Fruit fly (Drosophila melanogaster) whole organism, pupa: ENCODE measurements around the gene Coq6.

ENCODE experiments used
- CG10348 ChIP-seq: fragments of 200-800 bp; sonication (Bioruptor generic); IDR thresholded peaks from 2 replicates; pipeline ENCODE4 v1.3.6; 2022; ENCODE audit warnings: missing biosample characterization, missing genetic modification characterization
- CG12605 ChIP-seq: fragments of 200-800 bp; sonication (Bioruptor generic); IDR thresholded peaks from 2 replicates; pipeline ENCODE4 v1.3.6; 2022; ENCODE audit warnings: missing biosample characterization, missing genetic modification characterization
- CG13204 ChIP-seq: fragments of 200-800 bp; sonication (Bioruptor generic); optimal IDR thresholded peaks from 2 replicates; lab custom pipeline; 2018; ENCODE audit warnings: missing biosample characterization, mild to moderate bottlenecking, missing genetic modification characterization, moderate library complexity
- CG14655 ChIP-seq: fragments of 200-800 bp; sonication (Bioruptor generic); optimal IDR thresholded peaks from 3 replicates; lab custom pipeline; 2017; ENCODE audit warnings: mild to moderate bottlenecking, missing biosample characterization, missing genetic modification reagents, missing genetic modification characterization
- CG15710 ChIP-seq: fragments of 200-800 bp; sonication (Bioruptor generic); optimal IDR thresholded peaks from 2 replicates; lab custom pipeline; 2018; ENCODE audit warnings: missing biosample characterization, mild to moderate bottlenecking, missing genetic modification characterization, moderate library complexity
- CG17806 ChIP-seq: fragments of 200-800 bp; sonication (Bioruptor generic); optimal IDR thresholded peaks from 2 replicates; lab custom pipeline; 2018; ENCODE audit warnings: missing biosample characterization, mild to moderate bottlenecking, missing genetic modification characterization, moderate library complexity
- CG32121 ChIP-seq: fragments of 200-800 bp; sonication (Bioruptor generic); IDR thresholded peaks from 2 replicates; pipeline ENCODE4 v1.3.6; 2022; ENCODE audit warnings: missing biosample characterization, missing genetic modification characterization
- CG34367 ChIP-seq: fragments of 200-800 bp; sonication (Bioruptor generic); optimal IDR thresholded peaks from 2 replicates; lab custom pipeline; 2018; ENCODE audit warnings: missing biosample characterization, mild to moderate bottlenecking, missing genetic modification characterization
- CG4496 ChIP-seq: fragments of 200-800 bp; sonication (Bioruptor generic); IDR thresholded peaks from 3 replicates; pipeline ENCODE4 v1.3.6; 2022; ENCODE audit warnings: missing biosample characterization, missing genetic modification characterization
- CG8159 ChIP-seq: fragments of 200-800 bp; sonication (Bioruptor generic); optimal IDR thresholded peaks from 3 replicates; lab custom pipeline; 2018; ENCODE audit warnings: missing biosample characterization, mild to moderate bottlenecking, missing genetic modification characterization, moderate library complexity
- CG8301 ChIP-seq: fragments of 200-800 bp; sonication (Bioruptor generic); optimal IDR thresholded peaks from 2 replicates; lab custom pipeline; 2018; ENCODE audit warnings: missing biosample characterization, mild to moderate bottlenecking, missing genetic modification characterization
- CG9948 ChIP-seq: fragments of 200-800 bp; sonication (Bioruptor generic); optimal IDR thresholded peaks from 2 replicates; lab custom pipeline; 2018; ENCODE audit warnings: missing biosample characterization, mild to moderate bottlenecking, missing genetic modification characterization, moderate library complexity
- D1 ChIP-seq: fragments of 200-800 bp; sonication (Bioruptor generic); optimal IDR thresholded peaks from 2 replicates; lab custom pipeline; 2018; ENCODE audit warnings: missing biosample characterization, mild to moderate bottlenecking, missing genetic modification characterization, moderate library complexity
- EcR ChIP-seq: fragments of 200-800 bp; sonication (Bioruptor generic); optimal IDR thresholded peaks from 3 replicates; lab custom pipeline; 2019; ENCODE audit warnings: missing biosample characterization, missing genetic modification characterization, mild to moderate bottlenecking, moderate library complexity, missing genetic modification reagents
- Ets98B ChIP-seq: fragments of 200-800 bp; sonication (Bioruptor generic); IDR thresholded peaks from 2 replicates; pipeline ENCODE4 v1.3.6; 2022; ENCODE audit warnings: missing biosample characterization, missing genetic modification characterization
- Pif1A ChIP-seq: fragments of 200-800 bp; sonication (Bioruptor generic); optimal IDR thresholded peaks from 3 replicates; lab custom pipeline; 2016; ENCODE audit warnings: missing biosample characterization, missing genetic modification characterization
- Pif1B ChIP-seq: fragments of 200-800 bp; sonication (Bioruptor generic); optimal IDR thresholded peaks from 3 replicates; lab custom pipeline; 2016; ENCODE audit warnings: missing biosample characterization, missing genetic modification characterization
- Snoo ChIP-seq: fragments of 200-800 bp; sonication (Bioruptor generic); optimal IDR thresholded peaks from 3 replicates; lab custom pipeline; 2017; ENCODE audit warnings: missing biosample characterization, mild to moderate bottlenecking, missing genetic modification characterization, inconsistent platforms
- fd96Ca ChIP-seq: fragments of 200-800 bp; sonication (Bioruptor generic); IDR thresholded peaks from 3 replicates; pipeline ENCODE4 v1.3.6; 2022; ENCODE audit warnings: missing biosample characterization, missing genetic modification characterization
- gl ChIP-seq: fragments of 200-800 bp; sonication (Bioruptor generic); optimal IDR thresholded peaks from 2 replicates; lab custom pipeline; 2018; ENCODE audit warnings: missing biosample characterization, mild to moderate bottlenecking, missing genetic modification characterization
- rn ChIP-seq: fragments of 200-800 bp; sonication (Bioruptor generic); IDR thresholded peaks from 2 replicates; pipeline ENCODE4 v1.3.6; 2022; ENCODE audit warnings: missing biosample characterization, missing genetic modification characterization

Gene Coq6

DNA sequence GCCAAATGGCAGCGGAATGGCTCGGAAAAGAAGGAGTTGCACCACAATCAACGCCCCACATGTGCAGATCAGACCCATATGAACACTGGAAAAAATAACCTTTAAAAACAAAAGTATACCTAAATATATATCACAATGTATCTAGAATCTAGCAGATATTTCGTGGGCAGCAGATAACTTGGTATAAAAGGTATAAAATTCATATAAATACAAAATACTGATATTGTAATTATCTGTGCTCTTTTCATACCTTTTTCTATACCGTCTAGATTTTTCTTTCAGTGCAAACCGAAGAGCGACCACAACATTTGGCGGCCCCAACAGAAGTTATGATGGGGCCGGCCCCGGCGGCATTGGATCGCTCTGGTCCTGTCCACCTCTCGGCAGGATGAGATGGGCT lies 30.7 kb downstream of the Coq6 start:
- TF ChIP-seq CG13204 (GFP tag; lab: Kevin White, UChicago) (peak; percentile 44), rn (no peak), fd96Ca (GFP tag; lab: Robert Waterston, UW) (no peak), Pif1A (peak; percentile 57), CG14655 (GFP tag; lab: Kevin White, UChicago) (peak; percentile 60), CG4496 (GFP tag; lab: Robert Waterston, UW) (peak; percentile 25; the same call in 1 of the 3 replicates), CG34367 (peak; percentile 46), CG8301 (tag; lab: Kevin White, UChicago) (peak; percentile 56), Snoo (tag; lab: Kevin White, UChicago) (peak; percentile 71), CG9948 (tag; lab: Kevin White, UChicago) (peak; percentile 75), Pif1B (peak; percentile 29), CG15710 (peak; percentile 68), CG32121 (GFP tag; lab: Robert Waterston, UW) (no peak), gl (no peak), CG17806 (tag; lab: Kevin White, UChicago) (peak; percentile 69), CG8159 (tag; lab: Kevin White, UChicago) (peak; percentile 76)

DNA sequence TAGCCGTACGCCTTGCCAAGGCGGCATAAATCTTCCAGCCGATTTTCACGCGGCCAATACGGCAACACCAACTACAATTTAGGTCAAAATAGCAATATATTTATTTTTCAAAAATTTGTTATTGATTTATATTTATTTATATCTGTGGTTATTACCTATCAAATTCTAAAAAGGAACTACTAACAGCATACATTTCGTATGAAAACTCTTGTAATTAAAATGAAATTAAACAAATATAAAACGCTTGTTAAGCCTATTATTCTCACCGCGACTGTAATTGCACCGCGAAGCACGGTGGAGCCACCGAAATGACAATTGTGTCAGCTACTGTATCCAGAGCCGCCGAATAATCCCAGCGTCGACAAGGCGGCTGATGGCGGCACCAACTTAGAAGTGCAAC lies 32.6 kb downstream of the Coq6 start:
- no peak for TF ChIP-seq Ets98B (GFP tag; lab: Robert Waterston, UW)
- peak; percentile 4 for TF ChIP-seq CG8159 (tag; lab: Kevin White, UChicago)
- TF ChIP-seq CG8301 (tag; lab: Kevin White, UChicago), result peak; percentile 7

DNA sequence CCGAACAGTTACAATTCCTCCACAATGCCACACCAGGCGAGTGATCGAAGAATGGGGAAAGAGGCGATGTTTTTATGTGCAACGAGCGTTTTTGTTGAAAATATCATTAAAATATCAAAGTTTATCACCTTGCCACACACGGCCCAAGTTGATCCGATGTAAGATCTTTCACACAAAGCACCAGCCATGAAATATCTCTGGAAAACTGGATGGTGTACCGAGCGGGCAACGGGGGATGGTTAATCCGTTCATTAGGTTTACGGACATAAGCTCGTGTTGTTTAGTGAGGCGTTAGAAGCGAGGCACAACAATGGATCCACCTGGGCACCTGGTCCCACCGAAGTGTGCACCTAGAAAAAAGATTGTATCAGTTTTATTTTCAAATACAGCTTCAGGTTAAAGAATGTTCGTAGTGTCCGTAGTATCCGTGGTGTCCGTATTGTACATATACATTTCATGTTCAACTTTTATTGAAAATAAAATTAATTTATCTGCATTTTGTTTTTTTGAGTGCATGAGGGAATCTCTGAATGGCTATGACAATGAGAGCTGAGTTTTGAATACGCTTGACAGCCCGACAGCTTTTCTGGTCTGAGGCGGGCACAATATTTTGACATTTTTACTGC lies 35.4 kb downstream of the Coq6 start:
- TF ChIP-seq gl (no peak), CG8301 (tag; lab: Kevin White, UChicago) (peak; percentile 0)

DNA sequence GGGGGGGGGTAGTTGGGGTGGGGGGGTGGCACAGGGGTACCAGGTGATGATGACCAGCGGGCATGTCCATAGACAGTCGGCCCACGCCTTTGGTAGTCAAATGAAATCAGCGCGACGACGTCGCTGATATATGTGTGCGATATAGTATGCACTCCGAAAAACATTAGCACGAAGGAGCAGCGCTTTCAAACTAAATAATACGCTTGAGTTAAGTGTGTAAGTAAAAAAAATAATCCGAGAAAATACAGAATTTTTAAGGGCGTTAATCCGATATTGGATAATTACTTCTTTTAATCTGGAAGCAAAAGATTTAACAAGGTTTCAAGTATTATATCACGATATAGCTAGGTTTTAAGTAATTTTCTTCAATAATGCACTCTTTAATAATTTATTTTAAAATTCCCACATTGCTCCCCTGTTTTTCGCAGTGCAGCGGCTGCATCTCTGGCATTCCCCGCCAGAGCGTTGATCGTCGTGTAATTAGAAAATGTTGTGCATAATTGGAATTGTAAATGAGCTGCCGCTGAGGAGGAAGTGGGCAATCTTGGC lies 37.1 kb downstream of the Coq6 start:
- TF ChIP-seq fd96Ca (GFP tag; lab: Robert Waterston, UW), result no peak
- TF ChIP-seq D1 (tag; lab: Kevin White, UChicago), result no peak
- TF ChIP-seq EcR (GFP tag; lab: Kevin White, UChicago), result no peak
- no peak for TF ChIP-seq CG10348 (GFP tag; lab: Robert Waterston, UW)
- TF ChIP-seq CG8159 (tag; lab: Kevin White, UChicago), result peak; percentile 46
- TF ChIP-seq CG34367, result no peak
- TF ChIP-seq Pif1A, result no peak
- TF ChIP-seq CG32121 (GFP tag; lab: Robert Waterston, UW), result no peak
- TF ChIP-seq CG8301 (tag; lab: Kevin White, UChicago), result peak; percentile 60
- peak; percentile 32 for TF ChIP-seq CG17806 (tag; lab: Kevin White, UChicago)
- TF ChIP-seq CG13204 (GFP tag; lab: Kevin White, UChicago), result no peak
- no peak for TF ChIP-seq CG15710
- TF ChIP-seq CG12605 (GFP tag; lab: Robert Waterston, UW), result no peak
- TF ChIP-seq Ets98B (GFP tag; lab: Robert Waterston, UW), result peak; percentile 23; the same call in 1 of the 2 replicates
- peak; percentile 73 for TF ChIP-seq CG14655 (GFP tag; lab: Kevin White, UChicago)
- TF ChIP-seq Snoo (tag; lab: Kevin White, UChicago), result no peak
- no peak for TF ChIP-seq rn
- peak; percentile 39 for TF ChIP-seq CG9948 (tag; lab: Kevin White, UChicago)
- TF ChIP-seq CG4496 (GFP tag; lab: Robert Waterston, UW), result no peak; the same call in 2 of the 3 replicates
- TF ChIP-seq Pif1B, result peak; percentile 9
- TF ChIP-seq gl, result no peak

DNA sequence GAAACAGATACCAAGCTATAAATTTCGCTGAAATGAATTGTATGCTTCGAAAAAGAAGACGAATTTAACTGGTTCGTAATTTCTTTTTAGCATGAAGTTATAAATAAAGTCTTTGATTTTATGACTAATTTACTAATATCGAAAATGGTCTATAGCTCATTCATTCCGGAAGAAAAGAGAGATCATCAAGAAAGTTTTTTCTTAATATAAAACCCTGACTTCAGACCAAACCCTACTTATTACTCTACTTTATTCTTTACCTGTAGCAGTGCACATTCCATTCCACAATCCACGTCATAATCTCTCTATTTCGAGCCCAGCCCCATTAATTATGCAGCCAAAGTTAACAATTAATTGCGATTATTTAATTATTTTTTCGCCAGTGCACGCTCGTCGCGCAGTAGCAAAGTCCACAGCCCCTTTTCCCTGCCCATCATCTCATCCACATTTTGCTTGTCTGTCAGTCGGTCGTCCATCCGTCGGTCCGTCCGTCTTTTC lies 38.1 kb downstream of the Coq6 start:
- no peak for TF ChIP-seq Ets98B (GFP tag; lab: Robert Waterston, UW)
- peak; percentile 40 for TF ChIP-seq CG15710
- no peak for TF ChIP-seq EcR (GFP tag; lab: Kevin White, UChicago)
- TF ChIP-seq CG8301 (tag; lab: Kevin White, UChicago), result peak; percentile 43
- TF ChIP-seq rn, result no peak
- peak; percentile 9 for TF ChIP-seq CG34367
- peak; percentile 19 for TF ChIP-seq Pif1A
- no peak for TF ChIP-seq CG4496 (GFP tag; lab: Robert Waterston, UW)
- TF ChIP-seq CG17806 (tag; lab: Kevin White, UChicago), result peak; percentile 44
- no peak for TF ChIP-seq CG10348 (GFP tag; lab: Robert Waterston, UW)
- TF ChIP-seq CG9948 (tag; lab: Kevin White, UChicago), result peak; percentile 59
- no peak for TF ChIP-seq Pif1B
- TF ChIP-seq CG14655 (GFP tag; lab: Kevin White, UChicago), result peak; percentile 70
- peak; percentile 39 for TF ChIP-seq gl
- peak; percentile 58 for TF ChIP-seq CG8159 (tag; lab: Kevin White, UChicago)
- no peak for TF ChIP-seq fd96Ca (GFP tag; lab: Robert Waterston, UW)
- no peak for TF ChIP-seq D1 (tag; lab: Kevin White, UChicago)
- TF ChIP-seq Snoo (tag; lab: Kevin White, UChicago), result peak; percentile 13
- TF ChIP-seq CG13204 (GFP tag; lab: Kevin White, UChicago), result peak; percentile 14
- TF ChIP-seq, all 21 proteins: peak for 11

DNA sequence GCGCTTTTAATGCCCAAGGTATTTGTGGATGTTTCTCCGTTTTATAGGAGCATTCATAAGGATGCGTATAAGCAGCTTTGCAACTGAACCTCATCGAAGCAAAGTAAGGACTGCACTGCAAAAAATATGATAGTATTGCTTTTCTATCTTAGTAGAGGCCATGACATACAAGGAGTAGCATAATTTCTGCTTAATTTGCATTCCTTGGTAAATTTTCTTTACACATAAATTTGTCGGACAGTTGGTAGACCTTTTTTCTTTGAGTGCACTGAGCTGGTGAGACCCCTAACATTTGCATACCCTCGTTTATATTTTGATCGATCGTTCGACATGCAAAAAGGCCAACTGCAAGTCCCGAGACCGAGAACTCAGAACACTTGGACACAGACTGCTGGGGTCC lies 39.1 kb downstream of the Coq6 start:
- TF ChIP-seq CG14655 (GFP tag; lab: Kevin White, UChicago) (peak; percentile 29), CG34367 (peak; percentile 58), Ets98B (GFP tag; lab: Robert Waterston, UW) (no peak), D1 (tag; lab: Kevin White, UChicago) (no peak), Pif1A (peak; percentile 63), CG8159 (tag; lab: Kevin White, UChicago) (peak; percentile 66), CG32121 (GFP tag; lab: Robert Waterston, UW) (no peak), EcR (GFP tag; lab: Kevin White, UChicago) (no peak), CG13204 (GFP tag; lab: Kevin White, UChicago) (no peak), CG12605 (GFP tag; lab: Robert Waterston, UW) (no peak), Pif1B (peak; percentile 45), fd96Ca (GFP tag; lab: Robert Waterston, UW) (0 out of 3 replicates have a peak, but pooled peaks have one; percentile 12), CG8301 (tag; lab: Kevin White, UChicago) (no peak), Snoo (tag; lab: Kevin White, UChicago) (peak; percentile 73), CG15710 (peak; percentile 67), CG4496 (GFP tag; lab: Robert Waterston, UW) (peak; percentile 49; the same call in 1 of the 3 replicates), gl (no peak), CG10348 (GFP tag; lab: Robert Waterston, UW) (no peak), rn (no peak), CG17806 (tag; lab: Kevin White, UChicago) (peak; percentile 67), CG9948 (tag; lab: Kevin White, UChicago) (peak; percentile 62)
